Fruit fly (Drosophila melanogaster) whole organism, embryonic: ENCODE results near the gene CG7742.

Source experiments
- Bgb ChIP-seq: fragments of 200-800 bp; sonication (Bioruptor generic); IDR thresholded peaks from 2 replicates; pipeline ENCODE4 v1.3.6; 2022; ENCODE audit warnings: missing biosample characterization, missing genetic modification characterization; ENCODE audit not compliant: partially characterized antibody
- BtbVII ChIP-seq: fragments of 200-800 bp; sonication (Bioruptor generic); optimal IDR thresholded peaks from 3 replicates; lab custom pipeline; 2017; ENCODE audit warnings: missing biosample characterization, mild to moderate bottlenecking, missing genetic modification characterization
- CG11456 ChIP-seq: fragments of 200-800 bp; sonication (Bioruptor generic); IDR thresholded peaks from 3 replicates; pipeline ENCODE4 v1.3.6; 2022; ENCODE audit warnings: missing biosample characterization, missing genetic modification characterization
- CG11723 ChIP-seq: fragments of 200-800 bp; sonication (Bioruptor generic); optimal IDR thresholded peaks from 2 replicates; lab custom pipeline; 2017; ENCODE audit warnings: missing biosample characterization, mild to moderate bottlenecking, missing genetic modification characterization
- CG12219 ChIP-seq: fragments of 200-800 bp; sonication (Bioruptor generic); optimal IDR thresholded peaks from 3 replicates; lab custom pipeline; 2018; ENCODE audit warnings: missing biosample characterization, mild to moderate bottlenecking, missing genetic modification characterization
- CG12744 ChIP-seq: fragments of 200-800 bp; sonication (Bioruptor generic); optimal IDR thresholded peaks from 2 replicates; lab custom pipeline; 2016; ENCODE audit warnings: missing biosample characterization, missing genetic modification characterization
- CG13123 ChIP-seq: fragments of 200-800 bp; sonication (Bioruptor generic); optimal IDR thresholded peaks from 2 replicates; lab custom pipeline; 2016; ENCODE audit warnings: missing biosample characterization, missing genetic modification characterization
- CG14050 ChIP-seq: fragments of 200-800 bp; sonication (Bioruptor generic); IDR thresholded peaks from 3 replicates; pipeline ENCODE4 v1.3.6; 2022; ENCODE audit warnings: missing biosample characterization, missing genetic modification characterization
- CG15696 ChIP-seq: fragments of 200-800 bp; sonication (Bioruptor generic); optimal IDR thresholded peaks from 2 replicates; lab custom pipeline; 2019; ENCODE audit warnings: missing biosample characterization, mild to moderate bottlenecking, missing genetic modification characterization, moderate library complexity
- CG16815 ChIP-seq: fragments of 200-800 bp; sonication (Bioruptor generic); optimal IDR thresholded peaks from 3 replicates; lab custom pipeline; 2017; ENCODE audit warnings: missing biosample characterization, mild to moderate bottlenecking, missing genetic modification characterization
- CG17829 ChIP-seq: fragments of 200-800 bp; optimal IDR thresholded peaks from 2 replicates; lab custom pipeline; 2019; ENCODE audit warnings: missing biosample characterization, mild to moderate bottlenecking, missing genetic modification characterization, moderate library complexity
- CG18011 ChIP-seq: fragments of 200-800 bp; sonication (Bioruptor generic); optimal IDR thresholded peaks from 2 replicates; lab custom pipeline; 2017; ENCODE audit warnings: missing biosample characterization, missing genetic modification characterization, mild to moderate bottlenecking, moderate library complexity, missing genotype
- CG2116 ChIP-seq: fragments of 200-800 bp; sonication (Bioruptor generic); optimal IDR thresholded peaks from 3 replicates; lab custom pipeline; 2018; ENCODE audit warnings: missing biosample characterization, mild to moderate bottlenecking, missing genetic modification characterization
- CG2889 ChIP-seq: fragments of 200-800 bp; sonication (Bioruptor generic); IDR thresholded peaks from 3 replicates; pipeline ENCODE4 v1.3.6; 2022; ENCODE audit warnings: missing biosample characterization, missing genetic modification characterization
- CG3281 ChIP-seq: fragments of 200-800 bp; sonication (Bioruptor generic); optimal IDR thresholded peaks from 3 replicates; lab custom pipeline; 2017; ENCODE audit warnings: missing biosample characterization, mild to moderate bottlenecking, missing genetic modification characterization
- CG4707 ChIP-seq: fragments of 200-800 bp; sonication (Bioruptor generic); optimal IDR thresholded peaks from 2 replicates; lab custom pipeline; 2018; ENCODE audit warnings: missing biosample characterization, mild to moderate bottlenecking, missing genetic modification characterization, moderate library complexity
- CG6254 ChIP-seq: fragments of 200-800 bp; sonication (Bioruptor generic); optimal IDR thresholded peaks from 3 replicates; lab custom pipeline; 2017; ENCODE audit warnings: mild to moderate bottlenecking, missing biosample characterization, missing genetic modification reagents, missing genetic modification characterization
- CG6689 ChIP-seq: fragments of 200-800 bp; sonication (Bioruptor generic); IDR thresholded peaks from 2 replicates; pipeline ENCODE4 v1.3.6; 2022; ENCODE audit warnings: missing biosample characterization, missing genetic modification characterization
- CG7556 ChIP-seq: fragments of 200-800 bp; sonication (Bioruptor generic); optimal IDR thresholded peaks from 2 replicates; lab custom pipeline; 2017; ENCODE audit warnings: missing biosample characterization, mild to moderate bottlenecking, missing genetic modification characterization
- CG7963 ChIP-seq: fragments of 200-800 bp; sonication (Bioruptor generic); IDR thresholded peaks from 3 replicates; pipeline ENCODE4 v1.3.6; 2022; ENCODE audit warnings: missing biosample characterization, missing genetic modification characterization; ENCODE audit not compliant: partially characterized antibody
- CG8290 ChIP-seq, 3 experiments: fragments of 200-800 bp; sonication (Bioruptor generic); optimal IDR thresholded peaks; 2 replicates each; lab custom pipeline; 2016 to 2019; ENCODE audit warnings: missing biosample characterization in 3 of 3, missing genetic modification characterization in 3 of 3, mild to moderate bottlenecking in 2 of 3, moderate library complexity in 1 of 3
- Chrac-16 ChIP-seq: fragments of 200-800 bp; sonication (Bioruptor generic); optimal IDR thresholded peaks from 3 replicates; lab custom pipeline; 2016; ENCODE audit warnings: missing biosample characterization, missing genetic modification characterization
- Dek ChIP-seq: fragments of 200-800 bp; sonication (Bioruptor generic); optimal IDR thresholded peaks from 3 replicates; lab custom pipeline; 2019; ENCODE audit warnings: missing biosample characterization, mild to moderate bottlenecking, missing genetic modification characterization, moderate library complexity
- Dip2 ChIP-seq: fragments of 200-800 bp; sonication (Bioruptor generic); IDR thresholded peaks from 2 replicates; pipeline ENCODE4 v1.3.6; 2022; ENCODE audit warnings: missing biosample characterization, missing genetic modification characterization
- Fer1 ChIP-seq: fragments of 200-800 bp; sonication (Bioruptor generic); optimal IDR thresholded peaks from 2 replicates; lab custom pipeline; 2017; ENCODE audit warnings: missing biosample characterization, mild to moderate bottlenecking, missing genetic modification characterization
- HHEX ChIP-seq: fragments of 200-800 bp; sonication (Bioruptor generic); optimal IDR thresholded peaks from 3 replicates; lab custom pipeline; 2017; ENCODE audit warnings: missing biosample characterization, mild to moderate bottlenecking, missing genetic modification characterization, missing genetic modification reagents
- Hmr ChIP-seq: fragments of 200-800 bp; sonication (Bioruptor generic); optimal IDR thresholded peaks from 3 replicates; lab custom pipeline; 2017; ENCODE audit warnings: mild to moderate bottlenecking, missing biosample characterization, missing genetic modification reagents, missing genetic modification characterization
- Hr51 ChIP-seq, 2 experiments: fragments of 200-800 bp; sonication (Bioruptor generic); optimal IDR thresholded peaks; 2 replicates in 1 of 2; 3 replicates in 1 of 2; lab custom pipeline; 2016 to 2018; ENCODE audit warnings: missing biosample characterization in 2 of 2, missing genetic modification characterization in 2 of 2, mild to moderate bottlenecking in 1 of 2, moderate library complexity in 1 of 2
- Mrtf ChIP-seq: fragments of 200-800 bp; sonication (Bioruptor generic); IDR thresholded peaks from 3 replicates; pipeline ENCODE4 v1.3.6; 2022; ENCODE audit warnings: missing biosample characterization, missing genetic modification characterization
- NC2α ChIP-seq: fragments of 200-800 bp; sonication (Bioruptor generic); optimal IDR thresholded peaks from 2 replicates; lab custom pipeline; 2016; ENCODE audit warnings: missing biosample characterization, missing genetic modification characterization
- Opbp ChIP-seq: fragments of 200-800 bp; sonication (Bioruptor generic); IDR thresholded peaks from 3 replicates; pipeline ENCODE4 v1.3.6; 2022; ENCODE audit warnings: missing biosample characterization, missing genetic modification characterization; ENCODE audit not compliant: partially characterized antibody
- Sry-δ ChIP-seq: fragments of 200-800 bp; sonication (Bioruptor generic); optimal IDR thresholded peaks from 2 replicates; lab custom pipeline; 2016; ENCODE audit warnings: missing biosample characterization, missing genetic modification characterization
- Taf1 ChIP-seq: fragments of 200-800 bp; sonication (Bioruptor generic); IDR thresholded peaks from 2 replicates; pipeline ENCODE4 v1.3.6; 2022; ENCODE audit warnings: missing biosample characterization, missing genetic modification characterization
- bigmax ChIP-seq: fragments of 200-800 bp; sonication (Bioruptor generic); optimal IDR thresholded peaks from 2 replicates; lab custom pipeline; 2018; ENCODE audit warnings: missing biosample characterization, mild to moderate bottlenecking, missing genetic modification characterization
- exex ChIP-seq: fragments of 200-800 bp; sonication (Bioruptor generic); optimal IDR thresholded peaks from 4 replicates; lab custom pipeline; 2018; ENCODE audit warnings: missing biosample characterization, mild to moderate bottlenecking, missing genetic modification characterization, moderate library complexity
- eyg ChIP-seq: fragments of 200-800 bp; sonication (Bioruptor generic); optimal IDR thresholded peaks from 3 replicates; lab custom pipeline; 2016; ENCODE audit warnings: missing biosample characterization, missing genetic modification characterization
- ftz-f1 ChIP-seq: fragments of 200-800 bp; sonication (Bioruptor generic); optimal IDR thresholded peaks from 2 replicates; lab custom pipeline; 2016; ENCODE audit warnings: missing biosample characterization, missing genetic modification characterization
- gcm ChIP-seq: fragments of 200-800 bp; sonication (Bioruptor generic); optimal IDR thresholded peaks from 2 replicates; lab custom pipeline; 2019; ENCODE audit warnings: missing biosample characterization, mild to moderate bottlenecking, missing genetic modification characterization, moderate library complexity
- her ChIP-seq: fragments of 200-800 bp; sonication (Bioruptor generic); optimal IDR thresholded peaks from 2 replicates; lab custom pipeline; 2016; ENCODE audit warnings: missing biosample characterization, missing genetic modification characterization
- jumu ChIP-seq: fragments of 200-800 bp; sonication (Bioruptor generic); optimal IDR thresholded peaks from 3 replicates; lab custom pipeline; 2016; ENCODE audit warnings: missing biosample characterization, missing genetic modification characterization
- ken ChIP-seq: fragments of 200-800 bp; sonication (Bioruptor generic); IDR thresholded peaks from 3 replicates; pipeline ENCODE4 v1.3.6; 2022; ENCODE audit warnings: missing biosample characterization, missing genetic modification characterization
- pfk ChIP-seq: fragments of 200-800 bp; sonication (Bioruptor generic); optimal IDR thresholded peaks from 2 replicates; lab custom pipeline; 2018; ENCODE audit warnings: missing biosample characterization, mild to moderate bottlenecking, missing genetic modification characterization, moderate library complexity
- rib ChIP-seq: fragments of 200-800 bp; sonication (Bioruptor generic); IDR thresholded peaks from 2 replicates; pipeline ENCODE4 v1.3.6; 2022; ENCODE audit warnings: missing biosample characterization, missing genetic modification characterization
- sc ChIP-seq, 3 experiments: fragments of >200 bp in 2 of 3; fragments of 200-800 bp in 1 of 3; sonication (Bioruptor generic) in 1 of 3; optimal IDR thresholded peaks; 2 replicates in 2 of 3; 3 replicates in 1 of 3; lab custom pipeline; 2017; ENCODE audit warnings: mild to moderate bottlenecking in 1 of 3, missing biosample characterization in 1 of 3, missing genetic modification characterization in 1 of 3, missing genetic modification reagents in 1 of 3
- scrt ChIP-seq: fragments of 200-800 bp; sonication (Bioruptor generic); optimal IDR thresholded peaks from 2 replicates; lab custom pipeline; 2018; ENCODE audit warnings: missing biosample characterization, mild to moderate bottlenecking, missing genetic modification characterization, moderate library complexity
- slbo ChIP-seq: fragments of 200-800 bp; sonication (Bioruptor generic); IDR thresholded peaks from 2 replicates; pipeline ENCODE4 v1.3.6; 2022; ENCODE audit warnings: missing biosample characterization, missing genetic modification characterization
- sqz ChIP-seq: fragments of 200-800 bp; sonication (Bioruptor generic); optimal IDR thresholded peaks from 3 replicates; lab custom pipeline; 2018; ENCODE audit warnings: missing biosample characterization, mild to moderate bottlenecking, missing genetic modification characterization
- usp ChIP-seq: fragments of >200 bp; optimal IDR thresholded peaks from 2 replicates; lab custom pipeline; 2017; ENCODE audit warnings: missing biosample characterization, missing genetic modification characterization

CG7742 gene

dm6 chr2L:5261223-5261984 lies 46.5 kb upstream of the CG7742 start (continued):
- TF ChIP-seq exex (tag; lab: Kevin White, UChicago) = no peak
- peak; percentile 16 for TF ChIP-seq jumu (GFP tag; lab: Kevin White, UChicago)
- no peak for TF ChIP-seq Opbp (GFP tag; lab: Robert Waterston, UW)
- no peak for TF ChIP-seq Sry-δ (GFP tag; lab: Kevin White, UChicago)
- TF ChIP-seq CG12219 (GFP tag; lab: Kevin White, UChicago) = peak; percentile 49
- no peak for TF ChIP-seq rib (GFP tag; lab: Robert Waterston, UW)
- TF ChIP-seq eyg = no peak
- TF ChIP-seq ftz-f1 (GFP tag; lab: Kevin White, UChicago) = no peak
- TF ChIP-seq CG7963 (GFP tag; lab: Robert Waterston, UW) = no peak
- no peak for TF ChIP-seq Hr51 (GFP tag; optimal IDR thresholded peaks at IDR 0.05; lab: Kevin White, UChicago)
- TF ChIP-seq scrt (GFP tag; lab: Kevin White, UChicago) = peak; percentile 10
- no peak; the same call in 1 of the 2 replicates for TF ChIP-seq CG6689 (GFP tag; lab: Robert Waterston, UW)
- no peak for TF ChIP-seq sqz (GFP tag; lab: Kevin White, UChicago)
- TF ChIP-seq Fer1 = no peak
- no peak for TF ChIP-seq CG18011
- TF ChIP-seq CG2116 (GFP tag; lab: Kevin White, UChicago) = no peak
- no peak for TF ChIP-seq NC2α (GFP tag; lab: Kevin White, UChicago)
- no peak for TF ChIP-seq Bgb (GFP tag; lab: Robert Waterston, UW)
- peak; percentile 31; the same call in 1 of the 3 replicates for TF ChIP-seq ken (GFP tag; lab: Robert Waterston, UW)
- no peak for TF ChIP-seq usp
- no peak for TF ChIP-seq bigmax
- no peak for TF ChIP-seq CG2889 (GFP tag; lab: Robert Waterston, UW)
- no peak for TF ChIP-seq Dek (tag; lab: Kevin White, UChicago)
- no peak for TF ChIP-seq CG12744 (GFP tag; lab: Kevin White, UChicago)
- no peak for TF ChIP-seq CG7556 (GFP tag; lab: Kevin White, UChicago)
- TF ChIP-seq CG14050 = no peak
- no peak for TF ChIP-seq HHEX
- no peak for TF ChIP-seq gcm (GFP tag; lab: Kevin White, UChicago)
- TF ChIP-seq Hmr (GFP tag; lab: Kevin White, UChicago) = no peak
- peak; percentile 39 for TF ChIP-seq CG4707 (GFP tag; lab: Kevin White, UChicago)
- TF ChIP-seq pfk = no peak
- no peak for TF ChIP-seq Mrtf
- TF ChIP-seq CG13123 (GFP tag; lab: Kevin White, UChicago) = no peak
- no peak for TF ChIP-seq her (GFP tag; lab: Kevin White, UChicago)
- TF ChIP-seq Dip2 = no peak
- peak; percentile 30 for TF ChIP-seq CG6254 (GFP tag; lab: Kevin White, UChicago)
- no peak for TF ChIP-seq CG3281 (GFP tag; lab: Kevin White, UChicago)
- TF ChIP-seq Taf1 (GFP tag; lab: Robert Waterston, UW) = no peak
- no peak for TF ChIP-seq BtbVII
- TF ChIP-seq CG16815 (GFP tag; lab: Kevin White, UChicago) = no peak
- no peak for TF ChIP-seq CG8290 (GFP tag; optimal IDR thresholded peaks at IDR 0.05; lab: Kevin White, UChicago)
- peak in 1 of 2 experiments; percentile 67 for TF ChIP-seq CG8290 (tag; optimal IDR thresholded peaks at IDR 0.05; lab: Kevin White, UChicago)
- peak; percentile 30 for TF ChIP-seq CG17829 (tag; lab: Kevin White, UChicago)
- TF ChIP-seq CG15696 = peak; percentile 11
- TF ChIP-seq Chrac-16 (GFP tag; lab: Kevin White, UChicago) = no peak
- no peak for TF ChIP-seq CG11723 (GFP tag; lab: Kevin White, UChicago)
- no peak for TF ChIP-seq CG11456 (GFP tag; lab: Robert Waterston, UW)
- peak; percentile 48; the same call in 1 of the 2 replicates for TF ChIP-seq slbo (GFP tag; lab: Robert Waterston, UW)
- no peak for TF ChIP-seq sc (optimal IDR thresholded peaks at IDR 0.05; lab: Kevin White, UChicago)
- TF ChIP-seq sc (GFP tag; optimal IDR thresholded peaks at IDR 0.05; lab: Kevin White, UChicago) = no peak
